Fruit fly (Drosophila melanogaster) whole organism: ENCODE data around the gene CG12589.

Experiments used
- CG8478 ChIP-seq: fragments of >200 bp; optimal IDR thresholded peaks from 2 replicates; lab custom pipeline; 2018; ENCODE audit warnings: inconsistent platforms
- Dll ChIP-seq: fragments of >200 bp; optimal IDR thresholded peaks from 2 replicates; lab custom pipeline; 2017
- EcR ChIP-seq, 2 experiments: fragments of >200 bp; optimal IDR thresholded peaks; 2 replicates each; lab custom pipeline; 2017; ENCODE audit warnings: missing biosample characterization in 2 of 2, missing genetic modification characterization in 2 of 2, missing genetic modification reagents in 2 of 2
- pan ChIP-seq: fragments of >200 bp; optimal IDR thresholded peaks from 2 replicates; lab custom pipeline; 2017
- psq ChIP-seq: fragments of >200 bp; optimal IDR thresholded peaks from 2 replicates; lab custom pipeline; 2017
- usp ChIP-seq: fragments of >200 bp; optimal IDR thresholded peaks from 2 replicates; lab custom pipeline; 2017; ENCODE audit warnings: missing biosample characterization, missing genetic modification characterization, mixed read lengths

DNA sequence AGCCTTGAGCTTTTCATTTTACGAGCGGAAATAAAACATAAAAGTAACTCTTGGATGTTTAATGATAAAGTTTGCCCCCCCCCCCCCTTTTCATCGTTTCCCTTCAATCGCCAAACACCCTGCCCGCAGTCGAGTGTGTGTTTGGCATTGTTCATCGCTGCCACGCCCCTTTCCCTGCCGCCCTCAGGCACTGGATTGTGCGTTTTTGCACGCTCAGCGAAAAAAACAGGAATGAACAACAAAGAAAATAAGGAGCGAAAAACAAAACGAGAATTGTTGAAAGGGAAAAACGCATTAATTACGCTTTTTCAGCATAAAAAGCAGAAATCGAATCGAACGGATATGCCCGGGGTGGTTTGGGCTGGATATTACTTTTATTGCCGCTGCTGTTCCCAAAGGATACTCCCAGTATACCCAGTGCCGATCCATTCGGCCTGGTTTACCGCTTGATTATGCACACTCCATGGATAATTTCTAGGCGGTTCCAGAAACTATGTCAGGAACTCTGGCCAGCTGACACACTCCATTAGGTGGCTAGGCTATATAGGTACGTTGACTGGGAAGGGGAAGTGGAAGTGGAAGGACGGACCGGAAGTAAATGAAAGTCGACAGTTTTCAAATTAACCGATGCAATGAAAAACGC is 42.7 kb downstream of the CG12589 start:
- TF ChIP-seq CG8478 (lab: Kevin White, UChicago) (no peak), psq (lab: Kevin White, UChicago) (no peak), EcR (GFP tag; optimal IDR thresholded peaks at IDR 0.05; lab: Kevin White, UChicago) (no peak), usp (no peak), pan (lab: Kevin White, UChicago) (no peak), Dll (lab: Kevin White, UChicago) (no peak)
